Worm (Caenorhabditis elegans): Measurements from ENCODE around the gene cisd-1.

ce11 chrII:11453025-11453424 lies 16.4 kb downstream of the cisd-1 start, which contains the start of gene rsp-1:
- TF ChIP-seq daf-16 (GFP tag; optimal IDR thresholded peaks at IDR 0.05) = peak; percentile 15 to 28
- TF ChIP-seq daf-16 (tag; optimal IDR thresholded peaks at IDR 0.05) = peak; percentile 65
- peak; percentile 75 for TF ChIP-seq nhr-25 (tag; optimal IDR thresholded peaks at IDR 0.05; ENCODE audit: borderline replicate concordance, insufficient read depth)
- TF ChIP-seq pqm-1 (tag; optimal IDR thresholded peaks at IDR 0.05) = peak; percentile 41
- no peak for TF ChIP-seq unc-39 (tag; optimal IDR thresholded peaks at IDR 0.05)
- TF ChIP-seq R02D3.7 (tag; optimal IDR thresholded peaks at IDR 0.05) = no peak
- no peak for TF ChIP-seq nhr-10 (tag; optimal IDR thresholded peaks at IDR 0.05)
